Fruit fly (Drosophila melanogaster): ENCODE results near the gene CG12535.

The CG12535 gene

dm6 chrX:3381667-3382066, 67.1 kb downstream of the CG12535 start (continued):
- TF ChIP-seq ara (GFP tag; IDR thresholded peaks at IDR 0.05) (peak; percentile 59; the same call in 1 of the 2 replicates), Sin3A (optimal IDR thresholded peaks at IDR 0.05) (no peak), emc (GFP tag; optimal IDR thresholded peaks at IDR 0.05) (peak; percentile 28), CG1529 (GFP tag; optimal IDR thresholded peaks at IDR 0.05) (peak; percentile 68), CG10543 (GFP tag; optimal IDR thresholded peaks at IDR 0.05) (no peak), CG7987 (GFP tag; optimal IDR thresholded peaks at IDR 0.05) (no peak), Atf3 (GFP tag; optimal IDR thresholded peaks at IDR 0.05) (peak; percentile 33), corto (GFP tag; optimal IDR thresholded peaks at IDR 0.05) (peak; percentile 69), Bgb (GFP tag; IDR thresholded peaks at IDR 0.05; ENCODE audit: partially characterized antibody) (0 out of 2 replicates have a peak, but pooled peaks have one; percentile 18), Ada2b (GFP tag; IDR thresholded peaks at IDR 0.05) (peak; percentile 87), CG7745 (tag; optimal IDR thresholded peaks at IDR 0.05) (no peak), ap (GFP tag; IDR thresholded peaks at IDR 0.05) (peak; percentile 57), CG2202 (tag; optimal IDR thresholded peaks at IDR 0.05) (peak; percentile 26), Meics (GFP tag; optimal IDR thresholded peaks at IDR 0.05) (peak; percentile 68), NC2β (GFP tag; optimal IDR thresholded peaks at IDR 0.05) (peak; percentile 71), HmgZ (tag; optimal IDR thresholded peaks at IDR 0.05) (peak; percentile 37), Blimp-1 (GFP tag; optimal IDR thresholded peaks at IDR 0.05) (peak; percentile 50), CG2199 (GFP tag; IDR thresholded peaks at IDR 0.05) (no peak), MBD-R2 (GFP tag; IDR thresholded peaks at IDR 0.05) (peak; percentile 30; the same call in 1 of the 2 replicates), nom (GFP tag; optimal IDR thresholded peaks at IDR 0.05) (peak; percentile 60), CG1792 (GFP tag; optimal IDR thresholded peaks at IDR 0.05) (peak; percentile 53), sc (optimal IDR thresholded peaks at IDR 0.05) (no peak), sc (GFP tag; optimal IDR thresholded peaks at IDR 0.05) (peak; percentile 15), Camta (GFP tag; optimal IDR thresholded peaks at IDR 0.05) (peak; percentile 60), Neu2 (GFP tag; optimal IDR thresholded peaks at IDR 0.05; ENCODE audit: borderline replicate concordance) (no peak), CG43689 (GFP tag; IDR thresholded peaks at IDR 0.05) (peak; percentile 46; the same call in 1 of the 2 replicates), E2f2 (GFP tag; IDR thresholded peaks at IDR 0.05) (peak; percentile 39; the same call in 1 of the 2 replicates), CG11504 (tag; optimal IDR thresholded peaks at IDR 0.05) (peak; percentile 90), nau (GFP tag; optimal IDR thresholded peaks at IDR 0.05) (peak; percentile 56), bcd (GFP tag; optimal IDR thresholded peaks at IDR 0.05) (peak; percentile 71), CG34422 (GFP tag; IDR thresholded peaks at IDR 0.05) (0 out of 3 replicates have a peak, but pooled peaks have one; percentile 65), CG10959 (GFP tag; IDR thresholded peaks at IDR 0.05) (no peak), ci (GFP tag; IDR thresholded peaks at IDR 0.05) (no peak; the same call in 1 of the 3 replicates), Ptx1 (GFP tag; IDR thresholded peaks at IDR 0.05) (peak; percentile 86), CG6254 (GFP tag; optimal IDR thresholded peaks at IDR 0.05) (peak; percentile 19), CG10431 (GFP tag; optimal IDR thresholded peaks at IDR 0.05) (no peak), CG5953 (GFP tag; IDR thresholded peaks at IDR 0.05) (no peak; the same call in 1 of the 2 replicates), nmo (GFP tag; optimal IDR thresholded peaks at IDR 0.05) (peak; percentile 78), pum (GFP tag; optimal IDR thresholded peaks at IDR 0.05) (peak; percentile 65), mld (GFP tag; IDR thresholded peaks at IDR 0.05; ENCODE audit: partially characterized antibody) (no peak), Hey (tag; optimal IDR thresholded peaks at IDR 0.05) (no peak), cas (GFP tag; IDR thresholded peaks at IDR 0.05) (no peak), PHDP (tag; optimal IDR thresholded peaks at IDR 0.05) (peak; percentile 74), Hr39 (optimal IDR thresholded peaks at IDR 0.05) (no peak), CG9817 (tag; optimal IDR thresholded peaks at IDR 0.05) (peak; percentile 57), CG18476 (GFP tag; optimal IDR thresholded peaks at IDR 0.05) (no peak), esg (GFP tag; conservative IDR thresholded peaks at IDR 0.05) (peak; percentile 79), otp (GFP tag; IDR thresholded peaks at IDR 0.05) (peak; percentile 71; the same call in 1 of the 3 replicates), maf-S (GFP tag; optimal IDR thresholded peaks at IDR 0.05) (peak; percentile 60), Nf-YB (GFP tag; optimal IDR thresholded peaks at IDR 0.05) (no peak), Eip74EF (GFP tag; optimal IDR thresholded peaks at IDR 0.05) (peak in 1 of 2 experiments; percentile 75)
